Fruit fly (Drosophila melanogaster) whole organism, prepupa: ENCODE measurements around the gene Shab.

Experiments
- Blimp-1 ChIP-seq: fragments of 200-800 bp; sonication (Bioruptor generic); optimal IDR thresholded peaks from 3 replicates; lab custom pipeline; 2017; ENCODE audit warnings: missing biosample characterization, missing genetic modification characterization, mild to moderate bottlenecking, moderate library complexity, missing genetic modification reagents
- CG10631 ChIP-seq: fragments of 200-800 bp; sonication (Bioruptor generic); optimal IDR thresholded peaks from 2 replicates; lab custom pipeline; 2016; ENCODE audit warnings: missing biosample characterization, missing genetic modification characterization
- CG10669 ChIP-seq: fragments of 200-800 bp; sonication (Bioruptor generic); optimal IDR thresholded peaks from 3 replicates; lab custom pipeline; 2018; ENCODE audit warnings: missing biosample characterization, mild to moderate bottlenecking, missing genetic modification characterization, moderate library complexity
- CG11294 ChIP-seq: fragments of 200-800 bp; sonication (Bioruptor generic); IDR thresholded peaks from 2 replicates; pipeline ENCODE4 v1.3.6; 2022; ENCODE audit warnings: missing biosample characterization, missing genetic modification characterization
- CG11902 ChIP-seq: fragments of 200-800 bp; sonication (Bioruptor generic); optimal IDR thresholded peaks from 3 replicates; lab custom pipeline; 2016; ENCODE audit warnings: missing biosample characterization, missing genetic modification characterization
- CG15336 ChIP-seq: fragments of 200-800 bp; sonication (Bioruptor generic); IDR thresholded peaks from 2 replicates; pipeline ENCODE4 v1.3.6; 2022; ENCODE audit warnings: missing biosample characterization, missing genetic modification characterization
- CG1621 ChIP-seq: fragments of 200-800 bp; sonication (Bioruptor generic); optimal IDR thresholded peaks from 3 replicates; lab custom pipeline; 2018; ENCODE audit warnings: missing biosample characterization, mild to moderate bottlenecking, missing genetic modification characterization
- CG16779 ChIP-seq: fragments of 200-800 bp; sonication (Bioruptor generic); optimal IDR thresholded peaks from 3 replicates; lab custom pipeline; 2017; ENCODE audit warnings: missing biosample characterization, mild to moderate bottlenecking, missing genetic modification characterization
- CG3032 ChIP-seq: fragments of 200-800 bp; optimal IDR thresholded peaks from 2 replicates; lab custom pipeline; 2019; ENCODE audit warnings: missing biosample characterization, mild to moderate bottlenecking, missing genetic modification characterization, moderate library complexity
- CG31627 ChIP-seq: fragments of 200-800 bp; sonication (Bioruptor generic); optimal IDR thresholded peaks from 3 replicates; lab custom pipeline; 2016; ENCODE audit warnings: missing biosample characterization, missing genetic modification characterization
- CG32006 ChIP-seq: fragments of 200-800 bp; sonication (Bioruptor generic); optimal IDR thresholded peaks from 3 replicates; lab custom pipeline; 2017; ENCODE audit warnings: missing biosample characterization, mild to moderate bottlenecking, missing genetic modification characterization
- CG34406 ChIP-seq: fragments of 200-800 bp; sonication (Bioruptor generic); optimal IDR thresholded peaks from 3 replicates; lab custom pipeline; 2016; ENCODE audit warnings: missing biosample characterization, missing genetic modification characterization
- CG3919 ChIP-seq: fragments of 200-800 bp; sonication (Bioruptor generic); optimal IDR thresholded peaks from 3 replicates; lab custom pipeline; 2016; ENCODE audit warnings: missing biosample characterization, missing genetic modification characterization
- CG6163 ChIP-seq: fragments of 200-800 bp; sonication (Bioruptor generic); IDR thresholded peaks from 3 replicates; pipeline ENCODE4 v1.3.6; 2022; ENCODE audit warnings: missing biosample characterization, missing genetic modification characterization
- CG6276 ChIP-seq: fragments of 200-800 bp; sonication (Bioruptor generic); optimal IDR thresholded peaks from 2 replicates; lab custom pipeline; 2017; ENCODE audit warnings: missing biosample characterization, mild to moderate bottlenecking, missing genetic modification characterization
- CG6792 ChIP-seq: fragments of 200-800 bp; sonication (Bioruptor generic); optimal IDR thresholded peaks from 3 replicates; lab custom pipeline; 2016; ENCODE audit warnings: missing biosample characterization, missing genetic modification characterization
- CG6808 ChIP-seq: fragments of 200-800 bp; sonication (Bioruptor generic); optimal IDR thresholded peaks from 3 replicates; lab custom pipeline; 2017; ENCODE audit warnings: missing biosample characterization, missing genetic modification characterization, mild to moderate bottlenecking, moderate library complexity, missing genetic modification reagents
- CG6854 ChIP-seq: fragments of 200-800 bp; sonication (Bioruptor generic); optimal IDR thresholded peaks from 2 replicates; lab custom pipeline; 2017; ENCODE audit warnings: missing biosample characterization, mild to moderate bottlenecking, missing genetic modification characterization
- CG8319 ChIP-seq: fragments of 200-800 bp; sonication (Bioruptor generic); optimal IDR thresholded peaks from 3 replicates; lab custom pipeline; 2016; ENCODE audit warnings: missing biosample characterization, missing genetic modification characterization
- CG8632 ChIP-seq: fragments of 200-800 bp; sonication (Bioruptor generic); optimal IDR thresholded peaks from 3 replicates; lab custom pipeline; 2016; ENCODE audit warnings: missing biosample characterization, missing genetic modification characterization
- CG9139 ChIP-seq: fragments of 200-800 bp; sonication (Bioruptor generic); optimal IDR thresholded peaks from 3 replicates; lab custom pipeline; 2017; ENCODE audit warnings: missing biosample characterization, mild to moderate bottlenecking, missing genetic modification characterization
- Eip75B ChIP-seq: fragments of 200-800 bp; sonication (Bioruptor generic); optimal IDR thresholded peaks from 3 replicates; lab custom pipeline; 2016; ENCODE audit warnings: missing biosample characterization, missing genetic modification characterization
- Eip78C ChIP-seq: fragments of 200-800 bp; sonication (Bioruptor generic); peaks from one replicate; lab custom pipeline; 2016; ENCODE audit warnings: missing biosample characterization, missing genetic modification characterization
- Eip93F ChIP-seq: fragments of 200-800 bp; sonication (Bioruptor generic); optimal IDR thresholded peaks from 2 replicates; lab custom pipeline; 2016; ENCODE audit warnings: missing biosample characterization, mild to moderate bottlenecking, missing genetic modification characterization
- Ets21C ChIP-seq: fragments of 200-800 bp; sonication (Bioruptor generic); optimal IDR thresholded peaks from 3 replicates; lab custom pipeline; 2016; ENCODE audit warnings: missing biosample characterization, missing genetic modification characterization
- Ets96B ChIP-seq: fragments of 200-800 bp; optimal IDR thresholded peaks from 2 replicates; lab custom pipeline; 2019; ENCODE audit warnings: missing biosample characterization, mild to moderate bottlenecking, missing genetic modification characterization, moderate library complexity
- Hr38 ChIP-seq: sonication (Bioruptor generic); optimal IDR thresholded peaks from 2 replicates; lab custom pipeline; 2016; ENCODE audit warnings: missing biosample characterization, missing genetic modification characterization
- Lpt ChIP-seq: fragments of 200-800 bp; sonication (Bioruptor generic); optimal IDR thresholded peaks from 3 replicates; lab custom pipeline; 2016; ENCODE audit warnings: missing biosample characterization, missing genetic modification characterization
- OdsH ChIP-seq: fragments of 200-800 bp; sonication (Bioruptor generic); optimal IDR thresholded peaks from 3 replicates; lab custom pipeline; 2016; ENCODE audit warnings: missing biosample characterization, missing genetic modification characterization
- Sox102F ChIP-seq: fragments of 200-800 bp; sonication (Bioruptor generic); optimal IDR thresholded peaks from 2 replicates; lab custom pipeline; 2016; ENCODE audit warnings: missing biosample characterization, mild to moderate bottlenecking, missing genetic modification characterization
- Sox14 ChIP-seq: fragments of 200-800 bp; sonication (Bioruptor generic); optimal IDR thresholded peaks from 3 replicates; lab custom pipeline; 2016; ENCODE audit warnings: missing biosample characterization, missing genetic modification characterization
- Sox15 ChIP-seq: fragments of 200-800 bp; sonication (Bioruptor generic); optimal IDR thresholded peaks from 3 replicates; lab custom pipeline; 2016; ENCODE audit warnings: missing biosample characterization, missing genetic modification characterization
- achi ChIP-seq: fragments of 200-800 bp; sonication (Bioruptor generic); optimal IDR thresholded peaks from 3 replicates; lab custom pipeline; 2016; ENCODE audit warnings: missing biosample characterization, missing genetic modification characterization
- acj6 ChIP-seq: fragments of 200-800 bp; sonication (Bioruptor generic); optimal IDR thresholded peaks from 3 replicates; lab custom pipeline; 2016; ENCODE audit warnings: missing biosample characterization, missing genetic modification characterization
- dac ChIP-seq: fragments of 200-800 bp; sonication (Bioruptor generic); optimal IDR thresholded peaks from 2 replicates; lab custom pipeline; 2017; ENCODE audit warnings: missing biosample characterization, mild to moderate bottlenecking, missing genetic modification characterization
- dsx ChIP-seq: fragments of 200-800 bp; optimal IDR thresholded peaks from 3 replicates; lab custom pipeline; 2019; ENCODE audit warnings: missing biosample characterization, mild to moderate bottlenecking, missing genetic modification characterization, moderate library complexity; ENCODE audit not compliant: poor library complexity, severe bottlenecking
- eg ChIP-seq: fragments of 200-800 bp; sonication (Bioruptor generic); IDR thresholded peaks from 3 replicates; pipeline ENCODE4 v1.3.6; 2022; ENCODE audit warnings: missing biosample characterization, missing genetic modification characterization
- esn ChIP-seq: fragments of 200-800 bp; sonication (Bioruptor generic); optimal IDR thresholded peaks from 2 replicates; lab custom pipeline; 2016; ENCODE audit warnings: missing biosample characterization, mild to moderate bottlenecking, missing genetic modification characterization, moderate library complexity
- fd59A ChIP-seq: fragments of 200-800 bp; sonication (Bioruptor generic); optimal IDR thresholded peaks from 2 replicates; lab custom pipeline; 2017; ENCODE audit warnings: missing biosample characterization, mild to moderate bottlenecking, missing genetic modification characterization, missing genetic modification reagents
- fd85E ChIP-seq: fragments of 200-800 bp; sonication (Bioruptor generic); optimal IDR thresholded peaks from 3 replicates; lab custom pipeline; 2016; ENCODE audit warnings: missing biosample characterization, missing genetic modification characterization
- lz ChIP-seq: fragments of 200-800 bp; sonication (Bioruptor generic); optimal IDR thresholded peaks from 3 replicates; lab custom pipeline; 2016; ENCODE audit warnings: missing biosample characterization, missing genetic modification characterization
- net ChIP-seq: fragments of 200-800 bp; sonication (Bioruptor generic); optimal IDR thresholded peaks from 3 replicates; lab custom pipeline; 2016; ENCODE audit warnings: missing biosample characterization, missing genetic modification characterization
- ss ChIP-seq, 2 experiments: fragments of 200-800 bp; sonication (Bioruptor generic); optimal IDR thresholded peaks; 2 replicates in 1 of 2; 3 replicates in 1 of 2; lab custom pipeline; 2017 to 2018; ENCODE audit warnings: mild to moderate bottlenecking in 2 of 2, missing biosample characterization in 2 of 2, missing genetic modification characterization in 2 of 2, moderate library complexity in 1 of 2
- svp ChIP-seq: fragments of 200-800 bp; sonication (Bioruptor generic); peaks from one replicate; lab custom pipeline; 2016; ENCODE audit warnings: missing biosample characterization, missing genetic modification characterization
- topi ChIP-seq: fragments of 200-800 bp; sonication (Bioruptor generic); optimal IDR thresholded peaks from 3 replicates; lab custom pipeline; 2016; ENCODE audit warnings: missing biosample characterization, missing genetic modification characterization
- vri ChIP-seq: fragments of 200-800 bp; sonication (Bioruptor generic); optimal IDR thresholded peaks from 3 replicates; lab custom pipeline; 2016; ENCODE audit warnings: missing biosample characterization, mild to moderate bottlenecking, missing genetic modification characterization

Shab gene

dm6 chr3L:2894750-2895149 is at the start of gene Shab:
Shab (plus strand) TSS chr3L:2895017.
- no peak for TF ChIP-seq CG11294 (GFP tag; lab: Robert Waterston, UW)
- peak; percentile 36 for TF ChIP-seq Eip78C (GFP tag; lab: Kevin White, UChicago)
- no peak for TF ChIP-seq acj6 (GFP tag; lab: Kevin White, UChicago)
- 0 out of 3 replicates have a peak, but pooled peaks have one; percentile 45 for TF ChIP-seq eg (GFP tag; lab: Robert Waterston, UW)
- TF ChIP-seq svp = peak; percentile 15

dm6 chr3L:2845630-2846029 is 49.2 kb upstream of the Shab start:
- TF ChIP-seq fd59A (GFP tag; lab: Kevin White, UChicago) (no peak), svp (no peak), ss (GFP tag; optimal IDR thresholded peaks at IDR 0.05; lab: Kevin White, UChicago) (no peak), Ets96B (tag; lab: Kevin White, UChicago) (no peak), Sox102F (no peak), Lpt (GFP tag; lab: Kevin White, UChicago) (no peak), fd85E (no peak), CG31627 (GFP tag; lab: Kevin White, UChicago) (no peak), Sox14 (GFP tag; lab: Kevin White, UChicago) (no peak), CG3919 (GFP tag; lab: Kevin White, UChicago) (no peak), achi (no peak), Ets21C (GFP tag; lab: Kevin White, UChicago) (no peak), CG6808 (GFP tag; lab: Kevin White, UChicago) (no peak), Blimp-1 (no peak), CG10669 (GFP tag; lab: Kevin White, UChicago) (no peak), CG11902 (GFP tag; lab: Kevin White, UChicago) (no peak), Eip78C (GFP tag; lab: Kevin White, UChicago) (no peak)
- TF ChIP-seq, all 60 proteins: peak for 0

dm6 chr3L:2847257-2847656 is 47.6 kb upstream of the Shab start:
- TF ChIP-seq CG32006 (GFP tag; lab: Kevin White, UChicago) (peak; percentile 93), Eip78C (GFP tag; lab: Kevin White, UChicago) (peak; percentile 99), fd59A (GFP tag; lab: Kevin White, UChicago) (peak; percentile 86), esn (peak; percentile 93), CG1621 (peak; percentile 85), CG16779 (tag; lab: Kevin White, UChicago) (peak; percentile 84), Ets21C (GFP tag; lab: Kevin White, UChicago) (peak; percentile 83), CG34406 (GFP tag; lab: Kevin White, UChicago) (peak; percentile 88), topi (GFP tag; lab: Kevin White, UChicago) (peak; percentile 91), Eip75B (GFP tag; lab: Kevin White, UChicago) (peak; percentile 93), CG8319 (GFP tag; lab: Kevin White, UChicago) (peak; percentile 82), CG8632 (peak; percentile 88), dac (GFP tag; lab: Kevin White, UChicago) (peak; percentile 77), Eip93F (GFP tag; lab: Kevin White, UChicago) (peak; percentile 90), CG9139 (GFP tag; lab: Kevin White, UChicago) (peak; percentile 84), Lpt (GFP tag; lab: Kevin White, UChicago) (peak; percentile 83), eg (GFP tag; lab: Robert Waterston, UW) (peak; percentile 88), ss (GFP tag; optimal IDR thresholded peaks at IDR 0.05; lab: Kevin White, UChicago) (peak; percentile 82 to 87), CG10669 (GFP tag; lab: Kevin White, UChicago) (peak; percentile 86), CG11294 (GFP tag; lab: Robert Waterston, UW) (peak; percentile 61), vri (GFP tag; lab: Kevin White, UChicago) (peak; percentile 85), Hr38 (no peak), CG15336 (GFP tag; lab: Robert Waterston, UW) (peak; percentile 90), OdsH (GFP tag; lab: Kevin White, UChicago) (peak; percentile 93), Blimp-1 (peak; percentile 54), Ets96B (tag; lab: Kevin White, UChicago) (peak; percentile 90), CG3032 (tag; lab: Kevin White, UChicago) (peak; percentile 89), svp (peak; percentile 98), Sox15 (peak; percentile 81), CG6792 (GFP tag; lab: Kevin White, UChicago) (peak; percentile 91), lz (GFP tag; lab: Kevin White, UChicago) (peak; percentile 92), CG6276 (GFP tag; lab: Kevin White, UChicago) (peak; percentile 84), CG10631 (GFP tag; lab: Kevin White, UChicago) (peak; percentile 91), CG6163 (GFP tag; lab: Robert Waterston, UW) (peak; percentile 93), net (GFP tag; lab: Kevin White, UChicago) (peak; percentile 91), Sox102F (peak; percentile 87), CG6854 (GFP tag; lab: Kevin White, UChicago) (peak; percentile 71), achi (peak; percentile 90), dsx (GFP tag; lab: Kevin White, UChicago) (peak; percentile 88)
